Fruit fly (Drosophila melanogaster) Kc167 (cell line): ENCODE data around the gene CG33768.

Experiments
- h ChIP-seq: fragments of >200 bp; optimal IDR thresholded peaks from 3 replicates; lab custom pipeline; 2018; ENCODE audit warnings: missing external identifiers
- psq ChIP-seq: fragments of >200 bp; optimal IDR thresholded peaks from 2 replicates; lab custom pipeline; 2017; ENCODE audit warnings: missing external identifiers
- ttk ChIP-seq: sonication (Bioruptor generic); optimal IDR thresholded peaks from 2 replicates; lab custom pipeline; 2017; ENCODE audit warnings: missing external identifiers

DNA sequence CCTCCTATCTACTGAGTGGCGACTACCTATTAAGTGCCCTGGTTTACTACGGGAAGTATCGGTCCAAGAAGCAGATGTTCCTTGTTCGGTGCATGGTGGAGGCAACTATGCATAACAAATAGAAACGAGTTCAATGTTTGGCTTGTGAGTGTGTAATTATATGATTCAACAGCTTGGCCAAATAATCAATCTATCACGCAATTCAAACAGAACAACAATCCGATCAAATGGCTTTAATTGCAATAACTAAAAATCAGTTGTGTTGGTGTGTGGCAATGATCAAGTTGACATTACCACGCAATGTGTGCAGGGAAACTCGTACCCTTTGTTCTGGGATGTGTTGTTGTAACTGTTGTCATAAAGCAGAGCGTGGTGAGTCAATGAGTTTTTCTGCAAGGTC is 664 bp downstream of the CG33768 start, which contains the start of gene CG33769:
- TF ChIP-seq h (no peak), ttk (lab: Kevin White, UChicago) (no peak), psq (lab: Kevin White, UChicago) (no peak)
